Worm (Caenorhabditis elegans) whole organism, young adult: ENCODE data around the gene F42H10.3.
A peak's percentile ranks its signal among the peaks of the same experiment; 100 is the strongest.

Source experiments
- B0019.2 ChIP-seq: fragments of 200-800 bp; sonication (Bioruptor generic); conservative IDR thresholded peaks from 2 replicates; pipeline ENCODE4 v1.3.6; 2022; ENCODE audit warnings: missing genetic modification reagents, missing genetic modification characterization, missing compliant biosample characterization
- B0035.1 ChIP-seq: sonication (generic microtip); optimal IDR thresholded peaks from 2 replicates; lab custom pipeline; 2016; ENCODE audit warnings: missing genetic modification characterization, mild to moderate bottlenecking, missing compliant biosample characterization, missing genotype, missing genetic modification reagents
- B0336.3 ChIP-seq: fragments of 200-800 bp; sonication (Bioruptor generic); IDR thresholded peaks from 2 replicates; pipeline ENCODE4 v1.3.6; 2022; ENCODE audit warnings: missing genetic modification characterization, missing compliant biosample characterization
- F22D6.2 ChIP-seq: sonication (generic microtip); optimal IDR thresholded peaks from 2 replicates; lab custom pipeline; 2016; ENCODE audit warnings: mild to moderate bottlenecking, missing genetic modification characterization, missing compliant biosample characterization
- F49E8.2 ChIP-seq: sonication (generic microtip); optimal IDR thresholded peaks from 3 replicates; lab custom pipeline; 2017; ENCODE audit warnings: missing genetic modification characterization, mild to moderate bottlenecking, missing compliant biosample characterization, antibody characterized with exemption, moderate library complexity; ENCODE audit not compliant: insufficient read depth
- F52B5.7 ChIP-seq: sonication (generic microtip); optimal IDR thresholded peaks from 2 replicates; lab custom pipeline; 2016; ENCODE audit warnings: mild to moderate bottlenecking, missing genetic modification characterization, missing compliant biosample characterization
- F55B11.4 ChIP-seq: sonication (generic microtip); optimal IDR thresholded peaks from 2 replicates; lab custom pipeline; 2016; ENCODE audit warnings: missing compliant biosample characterization, missing genetic modification characterization, borderline replicate concordance; ENCODE audit not compliant: insufficient read depth
- F57C9.4 ChIP-seq: sonication (generic microtip); optimal IDR thresholded peaks from 2 replicates; lab custom pipeline; 2017; ENCODE audit warnings: mild to moderate bottlenecking, missing genetic modification characterization, missing compliant biosample characterization
- Y53F4B.3 ChIP-seq: fragments of 200-800 bp; sonication (Bioruptor generic); IDR thresholded peaks from 2 replicates; pipeline ENCODE4 v1.3.6; 2022; ENCODE audit warnings: missing genetic modification reagents, missing genetic modification characterization, missing compliant biosample characterization
- Y56A3A.18 ChIP-seq: fragments of 200-800 bp; sonication (Bioruptor generic); IDR thresholded peaks from 2 replicates; pipeline ENCODE4 v1.3.6; 2022; ENCODE audit warnings: missing genetic modification reagents, missing genetic modification characterization, missing compliant biosample characterization
- ama-1 ChIP-seq, 3 experiments: fragments of 150-350 bp in 1 of 3; sonication (generic microtip) in 2 of 3; optimal IDR thresholded peaks; 2 replicates each; lab custom pipeline; 2014 to 2018; ENCODE audit warnings: missing biosample characterization in 2 of 3, missing genetic modification characterization in 2 of 3, missing genetic modification reagents in 2 of 3
- atf-7 ChIP-seq: sonication (generic microtip); optimal IDR thresholded peaks from 2 replicates; lab custom pipeline; 2017; ENCODE audit warnings: mild to moderate bottlenecking, missing genetic modification characterization, missing compliant biosample characterization
- attf-3 ChIP-seq: fragments of 200-800 bp; sonication (Bioruptor generic); conservative IDR thresholded peaks from 2 replicates; pipeline ENCODE4 v1.3.6; 2022; ENCODE audit warnings: missing genetic modification reagents, missing genetic modification characterization, missing compliant biosample characterization
- attf-6 ChIP-seq: fragments of 200-800 bp; sonication (Bioruptor generic); IDR thresholded peaks from 2 replicates; pipeline ENCODE4 v1.3.6; 2022; ENCODE audit warnings: missing genetic modification reagents, missing genetic modification characterization, missing compliant biosample characterization
- bed-1 ChIP-seq: fragments of 200-800 bp; sonication (Bioruptor generic); IDR thresholded peaks from 2 replicates; pipeline ENCODE4 v1.3.6; 2022; ENCODE audit warnings: missing genetic modification reagents, missing genetic modification characterization, missing compliant biosample characterization
- cebp-1 ChIP-seq, 2 experiments: fragments of 200-800 bp in 1 of 2; sonication (Bioruptor generic) in 1 of 2; sonication (generic microtip) in 1 of 2; IDR thresholded peaks in 1 of 2; optimal IDR thresholded peaks in 1 of 2; 2 replicates each; pipeline versions ENCODE4 v1.3.6 to Lab custom; 2017 to 2022; ENCODE audit warnings: missing compliant biosample characterization in 2 of 2, missing genetic modification characterization in 2 of 2, mild to moderate bottlenecking in 1 of 2, missing genetic modification reagents in 1 of 2, moderate library complexity in 1 of 2
- ceh-58 ChIP-seq: fragments of 200-800 bp; sonication (Bioruptor generic); IDR thresholded peaks from 2 replicates; pipeline ENCODE4 v1.3.6; 2022; ENCODE audit warnings: missing genetic modification characterization, missing compliant biosample characterization
- ceh-79 ChIP-seq: sonication (generic microtip); optimal IDR thresholded peaks from 2 replicates; lab custom pipeline; 2017; ENCODE audit warnings: mild to moderate bottlenecking, missing genetic modification characterization, missing compliant biosample characterization
- chd-7 ChIP-seq: sonication (generic microtip); optimal IDR thresholded peaks from 2 replicates; lab custom pipeline; 2016; ENCODE audit warnings: mild to moderate bottlenecking, missing genetic modification characterization, moderate library complexity, missing compliant biosample characterization
- die-1 ChIP-seq: sonication (generic microtip); optimal IDR thresholded peaks from 2 replicates; lab custom pipeline; 2016; ENCODE audit warnings: missing genotype, mild to moderate bottlenecking, missing genetic modification characterization, missing compliant biosample characterization
- dox-1 ChIP-seq: fragments of 200-800 bp; sonication (Bioruptor generic); IDR thresholded peaks from 2 replicates; pipeline ENCODE4 v1.3.6; 2022; ENCODE audit warnings: missing genetic modification reagents, missing genetic modification characterization, missing compliant biosample characterization
- egl-44 ChIP-seq: fragments of 200-800 bp; sonication (Bioruptor generic); IDR thresholded peaks from 2 replicates; pipeline ENCODE4 v1.3.6; 2022; ENCODE audit warnings: missing genetic modification reagents, missing genetic modification characterization, missing compliant biosample characterization
- hlh-12 ChIP-seq: sonication (generic microtip); optimal IDR thresholded peaks from 2 replicates; lab custom pipeline; 2016; ENCODE audit warnings: missing genetic modification characterization, missing compliant biosample characterization
- hlh-26 ChIP-seq: fragments of 200-800 bp; sonication (Bioruptor generic); conservative IDR thresholded peaks from 2 replicates; pipeline ENCODE4 v1.3.6; 2022; ENCODE audit warnings: missing genetic modification reagents, missing genetic modification characterization, missing compliant biosample characterization
- hsf-1 ChIP-seq: fragments of 200-800 bp; sonication (Bioruptor generic); IDR thresholded peaks from 2 replicates; pipeline ENCODE4 v1.3.6; 2022; ENCODE audit warnings: missing genetic modification reagents, missing genetic modification characterization, missing compliant biosample characterization
- let-607 ChIP-seq, 2 experiments: fragments of 200-800 bp in 1 of 2; sonication (Bioruptor generic) in 1 of 2; sonication (generic microtip) in 1 of 2; optimal IDR thresholded peaks; 2 replicates each; lab custom pipeline; 2016 to 2018; ENCODE audit warnings: mild to moderate bottlenecking in 2 of 2, missing compliant biosample characterization in 2 of 2, missing genetic modification characterization in 2 of 2, moderate library complexity in 2 of 2, missing genotype in 1 of 2
- lin-26 ChIP-seq: fragments of 200-800 bp; sonication (Bioruptor generic); IDR thresholded peaks from 2 replicates; pipeline ENCODE4 v1.3.6; 2022; ENCODE audit warnings: missing genetic modification reagents, missing genetic modification characterization, missing compliant biosample characterization
- lir-1 ChIP-seq: fragments of 200-800 bp; sonication (Bioruptor generic); conservative IDR thresholded peaks from 2 replicates; pipeline ENCODE4 v1.3.6; 2022; ENCODE audit warnings: missing genetic modification reagents, missing genetic modification characterization, missing compliant biosample characterization
- madf-10 ChIP-seq: sonication (generic microtip); optimal IDR thresholded peaks from 2 replicates; lab custom pipeline; 2016; ENCODE audit warnings: mild to moderate bottlenecking, missing genetic modification characterization, missing compliant biosample characterization
- madf-6 ChIP-seq: fragments of 200-800 bp; sonication (Bioruptor generic); IDR thresholded peaks from 2 replicates; pipeline ENCODE4 v1.3.6; 2022; ENCODE audit warnings: missing genetic modification reagents, missing genetic modification characterization, missing compliant biosample characterization
- madf-8 ChIP-seq: fragments of 200-800 bp; sonication (Bioruptor generic); conservative IDR thresholded peaks from 2 replicates; pipeline ENCODE4 v1.3.6; 2022; ENCODE audit warnings: missing genetic modification reagents, missing genetic modification characterization, missing compliant biosample characterization
- mel-28 ChIP-seq: sonication (generic microtip); optimal IDR thresholded peaks from 2 replicates; lab custom pipeline; 2016; ENCODE audit warnings: borderline replicate concordance, mild to moderate bottlenecking, missing genetic modification characterization, missing compliant biosample characterization
- mes-4 ChIP-seq: sonication (generic microtip); optimal IDR thresholded peaks from 2 replicates; lab custom pipeline; 2016; ENCODE audit warnings: missing genotype, missing genetic modification characterization, missing compliant biosample characterization
- nfya-2 ChIP-seq: fragments of 200-800 bp; sonication (Bioruptor generic); IDR thresholded peaks from 2 replicates; pipeline ENCODE4 v1.3.6; 2022; ENCODE audit warnings: missing genetic modification reagents, missing genetic modification characterization, missing compliant biosample characterization
- pha-4 ChIP-seq: fragments of 150-350 bp; sonication (generic microtip); optimal IDR thresholded peaks from 2 replicates; lab custom pipeline; 2014; ENCODE audit warnings: missing biosample characterization, missing genetic modification reagents, missing genetic modification characterization
- rcor-1 ChIP-seq: fragments of 200-800 bp; sonication (Bioruptor generic); IDR thresholded peaks from 2 replicates; pipeline ENCODE4 v1.3.6; 2022; ENCODE audit warnings: missing genetic modification reagents, missing genetic modification characterization, missing compliant biosample characterization
- sea-2 ChIP-seq: fragments of 200-800 bp; sonication (Bioruptor generic); IDR thresholded peaks from 2 replicates; pipeline ENCODE4 v1.3.6; 2022; ENCODE audit warnings: missing genetic modification characterization, missing compliant biosample characterization
- snpc-3.4 ChIP-seq: sonication (generic microtip); optimal IDR thresholded peaks from 2 replicates; lab custom pipeline; 2017; ENCODE audit warnings: missing genetic modification characterization, mild to moderate bottlenecking, missing compliant biosample characterization, antibody characterized with exemption, moderate library complexity, missing genotype, missing genetic modification reagents
- tlf-1 ChIP-seq: fragments of 200-800 bp; sonication (Bioruptor generic); optimal IDR thresholded peaks from 2 replicates; lab custom pipeline; 2018; ENCODE audit warnings: mild to moderate bottlenecking, missing genetic modification characterization, missing compliant biosample characterization
- ztf-18 ChIP-seq: sonication (generic microtip); optimal IDR thresholded peaks from 2 replicates; lab custom pipeline; 2016; ENCODE audit warnings: missing genotype, mild to moderate bottlenecking, missing genetic modification characterization, missing compliant biosample characterization
- ztf-25 ChIP-seq: fragments of 200-800 bp; sonication (Bioruptor generic); IDR thresholded peaks from 2 replicates; pipeline ENCODE4 v1.3.6; 2022; ENCODE audit warnings: missing genetic modification reagents, missing genetic modification characterization, missing compliant biosample characterization
- ztf-28 ChIP-seq: fragments of 200-800 bp; sonication (Bioruptor generic); IDR thresholded peaks from 2 replicates; pipeline ENCODE4 v1.3.6; 2022; ENCODE audit warnings: missing genetic modification reagents, missing genetic modification characterization, missing compliant biosample characterization

Gene F42H10.3

DNA sequence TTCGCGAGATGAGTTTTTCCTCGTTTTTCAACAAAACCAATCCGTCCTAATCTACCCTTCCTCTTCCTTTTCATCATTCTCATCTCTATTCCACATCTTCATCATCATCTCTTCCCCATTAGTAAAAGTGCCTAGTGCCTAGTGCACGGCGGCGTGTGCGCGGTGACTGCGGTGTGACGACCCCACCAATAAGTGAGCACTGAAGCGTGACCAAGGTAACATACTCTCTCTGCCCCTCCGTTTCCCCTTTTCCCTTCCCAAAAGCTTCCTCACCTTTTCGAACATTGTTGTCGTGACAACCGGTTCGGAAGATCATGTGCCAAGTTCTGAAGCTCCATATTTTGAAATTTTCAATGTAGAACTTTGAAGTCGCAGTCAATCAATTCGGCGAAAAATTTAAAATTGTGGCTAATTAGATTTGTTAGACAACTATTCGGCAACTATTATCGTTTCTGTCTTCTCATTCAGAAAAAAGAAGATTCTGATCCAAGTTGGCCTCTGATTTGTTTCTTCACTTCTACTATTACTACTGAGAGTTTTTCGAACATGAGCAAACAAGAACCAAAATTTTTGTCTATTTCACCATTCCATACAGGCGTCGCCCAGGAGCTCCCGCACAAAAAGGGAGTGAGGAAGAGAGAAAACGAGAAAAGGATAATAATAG is 28.5 kb downstream of the F42H10.3 start:
- TF ChIP-seq mel-28 (tag; lab: Kevin White, UChicago) = no peak
- TF ChIP-seq F22D6.2 (tag; lab: Kevin White, UChicago) = no peak
- no peak for TF ChIP-seq madf-8 (GFP tag; lab: Robert Waterston, UW)
- TF ChIP-seq atf-7 (tag; lab: Kevin White, UChicago) = no peak
- TF ChIP-seq hlh-12 (tag; lab: Kevin White, UChicago) = no peak
- no peak for TF ChIP-seq pha-4 (tag; lab: Kevin White, UChicago)
- TF ChIP-seq, all 124 proteins: peak for 0

ce11 chrIII:8518990-8519389 is 35.0 kb downstream of the F42H10.3 start:
- TF ChIP-seq B0336.3 (0 out of 2 replicates have a peak, but pooled peaks have one; percentile 47), lin-26 (GFP tag; lab: Robert Waterston, UW) (0 out of 2 replicates have a peak, but pooled peaks have one; percentile 24), chd-7 (tag; lab: Kevin White, UChicago) (peak; percentile 64), ztf-28 (no peak), cebp-1 (GFP tag; IDR thresholded peaks at IDR 0.05; lab: Robert Waterston, UW) (no peak), cebp-1 (tag; optimal IDR thresholded peaks at IDR 0.05; lab: Kevin White, UChicago) (peak; percentile 12), mes-4 (tag; lab: Kevin White, UChicago) (no peak), ceh-79 (tag; lab: Kevin White, UChicago) (no peak), die-1 (tag; lab: Kevin White, UChicago) (no peak), madf-10 (tag; lab: Kevin White, UChicago) (no peak), Y56A3A.18 (0 out of 2 replicates have a peak, but pooled peaks have one; percentile 27), egl-44 (GFP tag; lab: Robert Waterston, UW) (no peak)

DNA sequence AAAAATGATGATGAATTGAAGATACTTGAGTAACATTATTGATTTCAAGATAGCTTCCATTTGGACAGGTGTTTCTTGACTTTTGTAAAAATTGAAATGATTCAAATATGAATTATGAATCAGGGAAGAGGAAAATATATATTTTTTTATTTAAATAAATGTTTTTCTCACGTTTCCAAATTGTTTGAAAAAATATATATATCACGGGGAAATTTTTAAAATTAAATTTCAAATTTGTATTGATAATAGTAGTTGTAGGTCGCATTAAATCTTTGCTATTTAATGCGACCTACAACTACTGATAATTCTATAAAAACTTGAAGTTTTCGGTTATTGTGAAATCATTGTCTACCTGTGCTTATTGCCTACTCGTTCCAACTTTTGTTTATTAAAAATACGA is 35.9 kb downstream of the F42H10.3 start, which contains the start of gene ZC21.8:
TSS of gene ZC21.8 (minus strand) at position 101 of the 400 bp plus-strand sequence.
- no peak for TF ChIP-seq ztf-18
- no peak for TF ChIP-seq dox-1 (GFP tag; lab: Robert Waterston, UW)
- TF ChIP-seq attf-6 = no peak
- TF ChIP-seq ama-1 (optimal IDR thresholded peaks at IDR 0.05; lab: Kevin White, UChicago) = no peak
- no peak for TF ChIP-seq ama-1 (GFP tag; optimal IDR thresholded peaks at IDR 0.05; lab: Kevin White, UChicago)
- no peak for TF ChIP-seq B0019.2 (GFP tag; lab: Robert Waterston, UW)
- TF ChIP-seq ztf-25 (GFP tag; lab: Robert Waterston, UW) = no peak
- TF ChIP-seq Y53F4B.3 (GFP tag; lab: Robert Waterston, UW) = no peak
- no peak for TF ChIP-seq hsf-1 (GFP tag; lab: Robert Waterston, UW)
- no peak for TF ChIP-seq nfya-2 (GFP tag; lab: Robert Waterston, UW)
- TF ChIP-seq hlh-26 = no peak
- TF ChIP-seq snpc-3.4 (tag; lab: Kevin White, UChicago) = no peak
- TF ChIP-seq, all 124 proteins: peak for 0

ce11 chrIII:8520589-8520988 is 36.6 kb downstream of the F42H10.3 start:
- TF ChIP-seq let-607 (tag; optimal IDR thresholded peaks at IDR 0.05; lab: Kevin White, UChicago) = no peak
- TF ChIP-seq bed-1 = no peak
- no peak for TF ChIP-seq tlf-1
- TF ChIP-seq madf-6 (GFP tag; lab: Robert Waterston, UW) = no peak
- TF ChIP-seq B0019.2 (GFP tag; lab: Robert Waterston, UW) = no peak
- no peak for TF ChIP-seq F52B5.7
- TF ChIP-seq B0336.3 = no peak
- TF ChIP-seq madf-8 (GFP tag; lab: Robert Waterston, UW) = no peak
- TF ChIP-seq atf-7 (tag; lab: Kevin White, UChicago) = no peak
- TF ChIP-seq B0035.1 (tag; lab: Kevin White, UChicago) = no peak
- TF ChIP-seq attf-3 (GFP tag; lab: Robert Waterston, UW) = no peak
- no peak for TF ChIP-seq ceh-58 (GFP tag; lab: Robert Waterston, UW)
- TF ChIP-seq F49E8.2 (tag; lab: Kevin White, UChicago) = no peak
- no peak for TF ChIP-seq Y56A3A.18
- TF ChIP-seq ceh-79 (tag; lab: Kevin White, UChicago) = no peak
- no peak for TF ChIP-seq lir-1 (GFP tag; lab: Robert Waterston, UW)
- TF ChIP-seq F55B11.4 (tag; lab: Kevin White, UChicago) = no peak
- TF ChIP-seq sea-2 (GFP tag; lab: Robert Waterston, UW) = no peak
- no peak for TF ChIP-seq rcor-1 (GFP tag; lab: Robert Waterston, UW)
- TF ChIP-seq F57C9.4 (tag; lab: Kevin White, UChicago) = no peak
